Worm (Caenorhabditis elegans) whole organism, mixed stage, embryonic: ENCODE measurements around the gene gst-22.

ENCODE experiments used
- flh-1 ChIP-seq: fragments of 200-800 bp; sonication (Bioruptor generic); optimal IDR thresholded peaks from 2 replicates; lab custom pipeline; 2018; ENCODE audit warnings: mild to moderate bottlenecking, missing genetic modification characterization, moderate library complexity, missing compliant biosample characterization
- nhr-12 ChIP-seq: fragments of 150-350 bp; optimal IDR thresholded peaks from 2 replicates; lab custom pipeline; 2014; ENCODE audit warnings: missing biosample characterization, missing genetic modification characterization
- sptf-1 ChIP-seq: sonication (generic microtip); optimal IDR thresholded peaks from 2 replicates; lab custom pipeline; 2017; ENCODE audit warnings: mild to moderate bottlenecking, missing genetic modification characterization, moderate library complexity, missing compliant biosample characterization

- TF ChIP-seq nhr-12 (no peak), sptf-1 (no peak), flh-1 (no peak)
Measured at ce11 chrV:16266514-16266913, 34.4 kb upstream of the gst-22 start, which contains the start of gene T13F3.4.
